Fruit fly (Drosophila melanogaster): Measurements from ENCODE around the gene dpr6.

dpr6 gene

dm6 chr3L:9974172-9974896 is at the start of gene dpr6:
Gene dpr6, plus strand, starts transcription at chr3L:9974651.
- TF ChIP-seq so (GFP tag; IDR thresholded peaks at IDR 0.05) (0 out of 3 replicates have a peak, but pooled peaks have one; percentile 13), Dp (GFP tag; optimal IDR thresholded peaks at IDR 0.05) (peak; percentile 55), Deaf1 (tag; optimal IDR thresholded peaks at IDR 0.05) (peak; percentile 46), CG11695 (GFP tag; IDR thresholded peaks at IDR 0.05) (no peak), CTCF (GFP tag; optimal IDR thresholded peaks at IDR 0.05) (peak; percentile 94), CG1603 (tag; optimal IDR thresholded peaks at IDR 0.05) (peak; percentile 10), CG34224 (GFP tag; IDR thresholded peaks at IDR 0.05; ENCODE audit: partially characterized antibody) (0 out of 3 replicates have a peak, but pooled peaks have one; percentile 21), Bgb (GFP tag; IDR thresholded peaks at IDR 0.05; ENCODE audit: partially characterized antibody) (0 out of 2 replicates have a peak, but pooled peaks have one; percentile 24), ci (GFP tag; IDR thresholded peaks at IDR 0.05) (0 out of 3 replicates have a peak, but pooled peaks have one; percentile 31), Oaz (GFP tag; IDR thresholded peaks at IDR 0.05) (0 out of 2 replicates have a peak, but pooled peaks have one; percentile 24), slou (GFP tag; optimal IDR thresholded peaks at IDR 0.05) (no peak), CG13287 (GFP tag; IDR thresholded peaks at IDR 0.05; ENCODE audit: partially characterized antibody) (0 out of 2 replicates have a peak, but pooled peaks have one; percentile 13), Trl (optimal IDR thresholded peaks at IDR 0.05) (peak in 1 of 2 experiments; percentile 17), Trl (GFP tag; optimal IDR thresholded peaks at IDR 0.05) (no peak), PHDP (tag; optimal IDR thresholded peaks at IDR 0.05) (peak; percentile 4), Mad (GFP tag; optimal IDR thresholded peaks at IDR 0.05) (no peak), Ets65A (GFP tag) (peak; percentile 58), eve (GFP tag; optimal IDR thresholded peaks at IDR 0.05) (peak in 1 of 2 experiments; percentile 0), sens-2 (GFP tag; IDR thresholded peaks at IDR 0.05) (no peak), gem (tag; optimal IDR thresholded peaks at IDR 0.05) (no peak), CG6175 (GFP tag; IDR thresholded peaks at IDR 0.05) (no peak), CG8944 (GFP tag; optimal IDR thresholded peaks at IDR 0.05) (no peak), crp (GFP tag; optimal IDR thresholded peaks at IDR 0.05) (peak in 1 of 2 experiments; percentile 75), NfI (GFP tag; optimal IDR thresholded peaks at IDR 0.05) (peak; percentile 23), Sox102F (GFP tag; optimal IDR thresholded peaks at IDR 0.05) (peak; percentile 6), CG4404 (GFP tag; IDR thresholded peaks at IDR 0.05) (no peak), Fer1 (GFP tag; optimal IDR thresholded peaks at IDR 0.05) (peak; percentile 12), Atf6 (GFP tag; IDR thresholded peaks at IDR 0.05) (no peak), sisA (GFP tag; IDR thresholded peaks at IDR 0.05) (no peak), Jarid2 (GFP tag; optimal IDR thresholded peaks at IDR 0.05) (peak; percentile 50), Dip2 (GFP tag; IDR thresholded peaks at IDR 0.05) (peak; percentile 60; the same call in 1 of the 2 replicates), CG12219 (GFP tag; optimal IDR thresholded peaks at IDR 0.05) (no peak), CG15514 (GFP tag; optimal IDR thresholded peaks at IDR 0.05) (peak; percentile 19), tup (GFP tag; optimal IDR thresholded peaks at IDR 0.05) (no peak), zen2 (GFP tag; IDR thresholded peaks at IDR 0.05; ENCODE audit: partially characterized antibody) (0 out of 3 replicates have a peak, but pooled peaks have one; percentile 13), Dll (GFP tag; IDR thresholded peaks at IDR 0.05; ENCODE audit: partially characterized antibody) (no peak), scrt (GFP tag; optimal IDR thresholded peaks at IDR 0.05) (peak; percentile 25), Hr78 (GFP tag; optimal IDR thresholded peaks at IDR 0.05) (no peak), ttk (GFP tag; IDR thresholded peaks at IDR 0.05) (no peak), Sox100B (GFP tag; optimal IDR thresholded peaks at IDR 0.05) (no peak), CG9437 (GFP tag; optimal IDR thresholded peaks at IDR 0.05) (peak; percentile 8), CG11398 (GFP tag; optimal IDR thresholded peaks at IDR 0.05) (no peak), E2f2 (GFP tag; IDR thresholded peaks at IDR 0.05) (peak; percentile 68), ewg (GFP tag; optimal IDR thresholded peaks at IDR 0.05) (peak; percentile 85), CG11504 (tag; optimal IDR thresholded peaks at IDR 0.05) (peak; percentile 8), CG7928 (GFP tag; optimal IDR thresholded peaks at IDR 0.05) (no peak)
